Worm (Caenorhabditis elegans) whole organism, late embryonic: Measurements from ENCODE around the gene shc-2.

Experiments used
- F13H6.1 ChIP-seq: sonication (generic microtip); optimal IDR thresholded peaks from 2 replicates; lab custom pipeline; 2016; ENCODE audit warnings: missing genetic modification characterization, missing compliant biosample characterization
- K02D7.2 ChIP-seq: sonication (generic microtip); optimal IDR thresholded peaks from 2 replicates; lab custom pipeline; 2017; ENCODE audit warnings: mild to moderate bottlenecking, missing genetic modification characterization, missing compliant biosample characterization
- T23F11.4 ChIP-seq: fragments of 200-800 bp; sonication (Bioruptor generic); optimal IDR thresholded peaks from 2 replicates; lab custom pipeline; 2018; ENCODE audit warnings: mild to moderate bottlenecking, missing genetic modification characterization, missing compliant biosample characterization
- ama-1 ChIP-seq: fragments of 150-350 bp; optimal IDR thresholded peaks from 2 replicates; lab custom pipeline; 2014
- ceh-18 ChIP-seq: sonication (generic microtip); optimal IDR thresholded peaks from 2 replicates; lab custom pipeline; 2016; ENCODE audit warnings: missing genetic modification characterization, missing compliant biosample characterization
- ceh-19 ChIP-seq: fragments of 200-800 bp; sonication (Bioruptor generic); optimal IDR thresholded peaks from 2 replicates; lab custom pipeline; 2018; ENCODE audit warnings: mild to moderate bottlenecking, missing genetic modification characterization, missing compliant biosample characterization
- ceh-30 ChIP-seq: fragments of 150-350 bp; optimal IDR thresholded peaks from 2 replicates; lab custom pipeline; 2014; ENCODE audit warnings: missing biosample characterization, missing genetic modification characterization
- ceh-34 ChIP-seq: sonication (generic microtip); optimal IDR thresholded peaks from 2 replicates; lab custom pipeline; 2016; ENCODE audit warnings: mild to moderate bottlenecking, missing genetic modification characterization, missing compliant biosample characterization
- ceh-45 ChIP-seq: fragments of 200-800 bp; sonication (Bioruptor generic); IDR thresholded peaks from 2 replicates; pipeline ENCODE4 v1.3.6; 2022; ENCODE audit warnings: missing genetic modification reagents, missing genetic modification characterization, missing compliant biosample characterization
- ceh-48 ChIP-seq: sonication (generic microtip); optimal IDR thresholded peaks from 2 replicates; lab custom pipeline; 2016; ENCODE audit warnings: missing genetic modification characterization, inconsistent platforms, missing compliant biosample characterization
- ceh-6 ChIP-seq: fragments of 200-800 bp; sonication (Bioruptor generic); optimal IDR thresholded peaks from 2 replicates; lab custom pipeline; 2018; ENCODE audit warnings: mild to moderate bottlenecking, missing genetic modification characterization, missing compliant biosample characterization
- che-1 ChIP-seq: sonication (generic microtip); optimal IDR thresholded peaks from 2 replicates; lab custom pipeline; 2016; ENCODE audit warnings: mild to moderate bottlenecking, missing genetic modification characterization, missing compliant biosample characterization
- dmd-4 ChIP-seq: sonication (generic microtip); optimal IDR thresholded peaks from 2 replicates; lab custom pipeline; 2016; ENCODE audit warnings: borderline replicate concordance, missing genetic modification characterization, missing compliant biosample characterization
- dve-1 ChIP-seq: sonication (generic microtip); optimal IDR thresholded peaks from 2 replicates; lab custom pipeline; 2017; ENCODE audit warnings: antibody characterized with exemption, mild to moderate bottlenecking, missing genetic modification characterization, missing compliant biosample characterization
- elt-4 ChIP-seq: sonication (generic microtip); optimal IDR thresholded peaks from 2 replicates; lab custom pipeline; 2016; ENCODE audit warnings: missing genetic modification characterization, missing compliant biosample characterization
- ets-4 ChIP-seq: sonication (generic microtip); optimal IDR thresholded peaks from 2 replicates; lab custom pipeline; 2016; ENCODE audit warnings: missing genetic modification characterization, missing compliant biosample characterization
- eyg-1 ChIP-seq: sonication (generic microtip); optimal IDR thresholded peaks from 2 replicates; lab custom pipeline; 2016; ENCODE audit warnings: missing genotype, missing genetic modification characterization, missing compliant biosample characterization
- fax-1 ChIP-seq: sonication (generic microtip); optimal IDR thresholded peaks from 2 replicates; lab custom pipeline; 2016; ENCODE audit warnings: missing genotype, missing genetic modification characterization, missing compliant biosample characterization
- fkh-6 ChIP-seq: sonication (generic microtip); optimal IDR thresholded peaks from 2 replicates; lab custom pipeline; 2016; ENCODE audit warnings: missing genetic modification characterization, missing compliant biosample characterization
- hlh-15 ChIP-seq: sonication (generic microtip); optimal IDR thresholded peaks from 2 replicates; lab custom pipeline; 2016; ENCODE audit warnings: missing genetic modification characterization, missing compliant biosample characterization
- hlh-30 ChIP-seq: sonication (generic microtip); optimal IDR thresholded peaks from 2 replicates; lab custom pipeline; 2017; ENCODE audit warnings: antibody characterized with exemption, missing genetic modification characterization, missing compliant biosample characterization; ENCODE audit not compliant: insufficient read depth
- hlh-8 ChIP-seq: sonication (generic microtip); optimal IDR thresholded peaks from 2 replicates; lab custom pipeline; 2016; ENCODE audit warnings: missing genotype, missing genetic modification characterization, missing compliant biosample characterization
- lim-6 ChIP-seq: sonication (generic microtip); optimal IDR thresholded peaks from 2 replicates; lab custom pipeline; 2016; ENCODE audit warnings: missing genetic modification characterization, missing compliant biosample characterization
- lin-11 ChIP-seq: fragments of 200-800 bp; sonication (Bioruptor generic); optimal IDR thresholded peaks from 2 replicates; lab custom pipeline; 2018; ENCODE audit warnings: mild to moderate bottlenecking, missing genetic modification characterization, missing compliant biosample characterization
- mec-3 ChIP-seq: sonication (generic microtip); optimal IDR thresholded peaks from 2 replicates; lab custom pipeline; 2016; ENCODE audit warnings: borderline replicate concordance, missing genetic modification characterization, missing compliant biosample characterization
- nfya-1 ChIP-seq: sonication (generic microtip); optimal IDR thresholded peaks from 2 replicates; lab custom pipeline; 2017; ENCODE audit warnings: missing genetic modification characterization, mild to moderate bottlenecking, missing compliant biosample characterization, antibody characterized with exemption, moderate library complexity
- pax-1 ChIP-seq: fragments of 150-350 bp; optimal IDR thresholded peaks from 2 replicates; lab custom pipeline; 2014; ENCODE audit warnings: missing biosample characterization, missing genetic modification characterization
- pha-2 ChIP-seq: sonication (generic microtip); optimal IDR thresholded peaks from 2 replicates; lab custom pipeline; 2017; ENCODE audit warnings: mild to moderate bottlenecking, missing genetic modification characterization, missing compliant biosample characterization
- pqm-1 ChIP-seq: sonication (generic microtip); optimal IDR thresholded peaks from 2 replicates; lab custom pipeline; 2016; ENCODE audit warnings: missing genetic modification characterization, missing compliant biosample characterization
- rnt-1 ChIP-seq: sonication (generic microtip); optimal IDR thresholded peaks from 2 replicates; lab custom pipeline; 2016; ENCODE audit warnings: missing genetic modification characterization, missing compliant biosample characterization
- sdc-2 ChIP-seq: sonication (generic microtip); optimal IDR thresholded peaks from 2 replicates; lab custom pipeline; 2016; ENCODE audit warnings: missing genotype, missing genetic modification characterization, missing compliant biosample characterization
- sox-2 ChIP-seq: fragments of 200-800 bp; sonication (Bioruptor generic); IDR thresholded peaks from 2 replicates; pipeline ENCODE4 v1.3.6; 2022; ENCODE audit warnings: missing genetic modification reagents, missing genetic modification characterization, missing compliant biosample characterization
- tbx-7 ChIP-seq: sonication (generic microtip); optimal IDR thresholded peaks from 2 replicates; lab custom pipeline; 2016; ENCODE audit warnings: missing genotype, missing genetic modification characterization, missing compliant biosample characterization
- unc-3 ChIP-seq, 2 experiments: fragments of 200-800 bp in 1 of 2; sonication (Bioruptor generic) in 1 of 2; sonication (generic microtip) in 1 of 2; conservative IDR thresholded peaks in 1 of 2; optimal IDR thresholded peaks in 1 of 2; 2 replicates each; pipeline versions ENCODE4 v1.3.6 to Lab custom; 2016 to 2022; ENCODE audit warnings: missing compliant biosample characterization in 2 of 2, missing genetic modification characterization in 2 of 2, missing genetic modification reagents in 1 of 2

The shc-2 gene

DNA sequence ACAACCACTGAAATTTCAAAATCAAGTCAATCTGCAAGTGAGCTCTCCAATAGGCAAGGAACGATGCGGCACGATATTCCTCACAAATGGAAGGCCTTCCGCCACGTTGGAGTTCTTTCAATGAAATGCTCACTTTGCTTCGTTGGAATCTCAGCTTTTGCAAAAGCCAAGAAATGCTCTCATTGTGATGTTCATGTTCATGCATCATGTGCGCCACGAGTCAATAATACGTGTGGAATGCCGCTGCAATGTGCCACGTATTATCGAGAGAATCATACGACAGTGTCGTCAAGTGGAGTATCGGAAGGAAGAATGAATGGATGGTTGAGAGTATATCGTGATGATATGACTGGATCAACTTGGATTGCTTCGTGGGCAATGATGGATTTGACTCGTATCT is 32.9 kb downstream of the shc-2 start:
- TF ChIP-seq pax-1 (tag; lab: Kevin White, UChicago) = no peak
- no peak for TF ChIP-seq K02D7.2 (tag; lab: Kevin White, UChicago)
- TF ChIP-seq T23F11.4 = no peak
- no peak for TF ChIP-seq sdc-2
- no peak for TF ChIP-seq F13H6.1
- TF ChIP-seq ceh-34 (tag; lab: Kevin White, UChicago) = no peak
- no peak for TF ChIP-seq mec-3 (tag; lab: Kevin White, UChicago)
- no peak for TF ChIP-seq ceh-30 (tag; lab: Kevin White, UChicago)
- no peak for TF ChIP-seq dmd-4 (tag; lab: Kevin White, UChicago)
- TF ChIP-seq nfya-1 = no peak
- TF ChIP-seq elt-4 (tag; lab: Kevin White, UChicago) = no peak
- TF ChIP-seq lin-11 (tag; lab: Kevin White, UChicago) = no peak
- TF ChIP-seq ets-4 (tag; lab: Kevin White, UChicago) = no peak
- no peak for TF ChIP-seq che-1 (tag; lab: Kevin White, UChicago)
- no peak for TF ChIP-seq ceh-19 (GFP tag; lab: Kevin White, UChicago)
- TF ChIP-seq hlh-15 (tag; lab: Kevin White, UChicago) = no peak
- no peak for TF ChIP-seq ama-1 (lab: Kevin White, UChicago)
- no peak for TF ChIP-seq lim-6 (tag; lab: Kevin White, UChicago)
- no peak for TF ChIP-seq sox-2 (GFP tag; lab: Robert Waterston, UW)
- TF ChIP-seq, all 69 proteins: peak for 0

DNA sequence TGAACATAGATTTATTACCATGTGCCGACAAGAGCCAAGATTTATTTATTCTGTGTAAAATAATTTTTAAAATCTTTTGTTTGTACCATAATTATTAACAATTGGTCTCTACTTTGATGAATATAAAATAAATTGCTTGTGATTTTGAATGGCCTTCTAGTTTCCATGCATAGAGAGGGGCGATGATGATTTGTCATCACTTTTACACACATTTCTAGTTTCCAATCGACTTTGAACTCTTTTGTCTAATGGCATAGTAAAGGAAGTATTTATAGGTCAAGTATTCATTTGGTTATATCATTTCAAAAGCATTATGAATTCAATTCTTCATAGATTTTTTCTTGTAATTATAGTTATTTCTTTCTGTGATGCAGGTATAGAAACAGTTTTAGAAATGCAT is 34.7 kb downstream of the shc-2 start, which contains the start of gene F59A6.10:
Gene F59A6.10 (plus strand): TSS at position 301 of the 400 bp plus-strand sequence.
- no peak for TF ChIP-seq lim-6 (tag; lab: Kevin White, UChicago)
- TF ChIP-seq ceh-48 = no peak

DNA sequence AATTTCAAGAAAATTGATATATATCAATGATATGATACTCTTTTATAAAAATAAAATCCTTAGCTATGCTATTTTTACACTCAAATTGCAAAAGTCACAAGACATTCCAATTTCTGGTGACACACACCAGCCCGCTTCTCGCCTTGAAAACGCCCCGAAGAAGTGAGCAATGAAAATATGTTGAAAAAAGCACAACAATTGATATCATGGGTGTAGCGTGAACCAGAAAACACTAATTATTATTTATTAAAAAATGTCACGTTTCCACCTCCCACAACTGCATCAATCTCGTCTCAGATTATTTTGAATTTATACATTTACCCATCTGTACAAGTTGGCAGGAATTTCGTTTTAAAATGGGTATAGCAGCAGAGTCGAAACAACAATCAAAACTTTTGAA is 35.8 kb downstream of the shc-2 start, which contains the start of gene F59A6.4:
Gene F59A6.4 (plus strand): TSS at position 301 of the 400 bp plus-strand sequence.
- TF ChIP-seq dve-1 (tag; lab: Kevin White, UChicago) = no peak
- TF ChIP-seq ceh-6 (GFP tag; lab: Kevin White, UChicago) = no peak
- no peak for TF ChIP-seq hlh-30 (tag; lab: Kevin White, UChicago)
- no peak for TF ChIP-seq ceh-45
- no peak for TF ChIP-seq ceh-18 (tag; lab: Kevin White, UChicago)
- no peak for TF ChIP-seq tbx-7 (tag; lab: Kevin White, UChicago)
- no peak for TF ChIP-seq ama-1 (lab: Kevin White, UChicago)
- TF ChIP-seq eyg-1 (tag; lab: Kevin White, UChicago) = no peak
- TF ChIP-seq pax-1 (tag; lab: Kevin White, UChicago) = no peak
- TF ChIP-seq fax-1 (tag; lab: Kevin White, UChicago) = no peak
- no peak for TF ChIP-seq dmd-4 (tag; lab: Kevin White, UChicago)

ce11 chrII:5008033-5008432 is 39.1 kb downstream of the shc-2 start, which contains the start of gene F59A6.3:
Gene F59A6.3 (plus strand): TSS chrII:5008333.
- TF ChIP-seq ceh-30 (tag; lab: Kevin White, UChicago) (no peak), pqm-1 (tag; lab: Kevin White, UChicago) (no peak), unc-3 (GFP tag; conservative IDR thresholded peaks at IDR 0.05; lab: Robert Waterston, UW) (no peak), unc-3 (tag; optimal IDR thresholded peaks at IDR 0.05; lab: Kevin White, UChicago) (no peak), hlh-8 (tag; lab: Kevin White, UChicago) (no peak), pha-2 (tag; lab: Kevin White, UChicago) (no peak), hlh-30 (tag; lab: Kevin White, UChicago) (no peak), fkh-6 (tag; lab: Kevin White, UChicago) (no peak), pax-1 (tag; lab: Kevin White, UChicago) (no peak), dve-1 (tag; lab: Kevin White, UChicago) (no peak), mec-3 (tag; lab: Kevin White, UChicago) (no peak), ets-4 (tag; lab: Kevin White, UChicago) (no peak), rnt-1 (tag; lab: Kevin White, UChicago) (no peak)
- TF ChIP-seq, all 69 proteins: peak for 0
